Worm (Caenorhabditis elegans): Measurements from ENCODE around the gene Y46G5A.34.
A peak's percentile ranks its signal among the peaks of the same experiment; 100 is the strongest.

Gene Y46G5A.34

ce11 chrII:12764476-12764875 lies 12.0 kb upstream of the Y46G5A.34 start:
- TF ChIP-seq mab-5 (tag; optimal IDR thresholded peaks at IDR 0.05) (no peak), nhr-76 (tag; optimal IDR thresholded peaks at IDR 0.05) (no peak), elt-3 (tag; optimal IDR thresholded peaks at IDR 0.05) (no peak), mep-1 (tag; optimal IDR thresholded peaks at IDR 0.05) (no peak), mls-2 (tag; optimal IDR thresholded peaks at IDR 0.05) (no peak), cnd-1 (tag; optimal IDR thresholded peaks at IDR 0.05) (no peak), nhr-237 (tag; optimal IDR thresholded peaks at IDR 0.05) (no peak), drap-1 (GFP tag; optimal IDR thresholded peaks at IDR 0.05) (no peak), lin-32 (GFP tag; optimal IDR thresholded peaks at IDR 0.05) (no peak), lin-13 (tag; optimal IDR thresholded peaks at IDR 0.05) (no peak), pha-4 (tag; optimal IDR thresholded peaks at IDR 0.05) (no peak), ham-2 (GFP tag; optimal IDR thresholded peaks at IDR 0.05) (no peak), ceh-39 (tag; optimal IDR thresholded peaks at IDR 0.05) (no peak)

ce11 chrII:12766443-12767188 lies 9.9 kb upstream of the Y46G5A.34 start:
- no peak for TF ChIP-seq lin-13 (tag; optimal IDR thresholded peaks at IDR 0.05)

DNA sequence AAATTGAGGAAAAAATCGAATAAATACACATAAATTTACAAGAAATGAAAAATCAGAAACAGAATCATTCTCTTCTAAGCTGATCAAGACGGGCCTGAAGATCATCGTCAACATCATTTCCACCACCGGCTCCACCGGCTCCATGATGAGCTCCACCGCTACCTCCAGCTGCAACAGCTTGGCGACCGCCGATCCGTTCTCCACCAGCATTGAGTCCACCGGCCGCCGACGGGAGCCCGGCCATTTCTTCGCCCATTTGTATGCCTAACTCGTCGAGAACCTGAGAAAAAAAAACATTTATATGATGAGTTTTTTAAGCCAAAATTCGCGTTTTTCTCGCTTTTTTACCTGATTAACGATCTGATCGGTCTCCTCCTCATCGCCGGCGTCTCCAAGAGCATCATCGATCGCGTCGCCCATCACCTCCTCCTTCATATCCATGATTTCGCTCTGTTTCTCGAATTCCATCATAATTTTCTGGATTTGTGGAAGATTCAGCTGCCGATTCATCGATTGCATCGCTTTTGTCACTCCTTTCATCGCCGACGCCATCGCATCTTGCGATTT lies 9.1 kb upstream of the Y46G5A.34 start:
- TF ChIP-seq drap-1 (GFP tag; optimal IDR thresholded peaks at IDR 0.05): no peak
- TF ChIP-seq mep-1 (tag; optimal IDR thresholded peaks at IDR 0.05): no peak
- no peak for TF ChIP-seq tbx-8 (GFP tag; optimal IDR thresholded peaks at IDR 0.05)
- TF ChIP-seq unc-62 (GFP tag; optimal IDR thresholded peaks at IDR 0.05): no peak
- no peak for TF ChIP-seq hlh-1 (tag; optimal IDR thresholded peaks at IDR 0.05)

DNA sequence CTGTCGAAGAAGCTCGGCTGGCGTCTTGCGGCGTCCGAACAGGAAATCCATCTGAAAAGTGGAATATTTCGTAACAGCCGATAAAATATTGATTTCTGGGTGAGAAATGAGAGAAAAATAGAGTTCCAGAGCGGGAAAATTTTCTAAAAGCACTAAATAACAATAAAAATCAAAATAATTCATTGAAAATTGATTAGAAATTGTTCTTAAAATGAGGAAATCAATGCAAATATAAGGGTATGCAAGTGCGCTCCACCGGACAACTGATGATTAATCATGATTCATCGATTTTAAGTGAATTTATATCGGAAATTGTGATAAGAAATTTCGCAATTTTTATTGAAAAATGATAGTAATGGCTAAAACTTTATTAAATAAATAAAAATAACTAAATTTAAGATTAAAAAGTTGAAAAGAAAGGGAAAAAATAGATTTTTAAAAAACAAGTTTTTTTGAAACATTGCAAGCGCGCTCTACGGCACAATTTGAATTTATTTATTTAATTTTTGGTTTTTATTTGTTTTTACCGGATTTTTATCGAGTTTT lies 8.2 kb upstream of the Y46G5A.34 start, which contains the start of the genes vps-2 and tiar-2:
vps-2 (minus strand) TSS at position 51 of the 546 bp plus-strand sequence.
tiar-2 (plus strand) TSS at position 520 of the 546 bp plus-strand sequence.
- no peak for TF ChIP-seq lin-32 (GFP tag; optimal IDR thresholded peaks at IDR 0.05)
- TF ChIP-seq lsy-2 (tag; optimal IDR thresholded peaks at IDR 0.05): peak; percentile 48
- peak; percentile 55 for TF ChIP-seq nhr-237 (tag; optimal IDR thresholded peaks at IDR 0.05)
- TF ChIP-seq ces-1 (GFP tag; optimal IDR thresholded peaks at IDR 0.05): peak; percentile 89
- no peak for TF ChIP-seq bed-3 (GFP tag; optimal IDR thresholded peaks at IDR 0.05)

ce11 chrII:12769947-12770346 lies 6.5 kb upstream of the Y46G5A.34 start:
- TF ChIP-seq nhr-12 (tag; optimal IDR thresholded peaks at IDR 0.05) (no peak), tbx-8 (GFP tag; optimal IDR thresholded peaks at IDR 0.05) (no peak), flh-1 (GFP tag; optimal IDR thresholded peaks at IDR 0.05) (no peak), nhr-237 (tag; optimal IDR thresholded peaks at IDR 0.05) (no peak), ceh-43 (GFP tag; optimal IDR thresholded peaks at IDR 0.05) (no peak), zip-8 (tag; optimal IDR thresholded peaks at IDR 0.05) (no peak), ceh-39 (tag; optimal IDR thresholded peaks at IDR 0.05) (no peak), nhr-76 (tag; optimal IDR thresholded peaks at IDR 0.05) (no peak), mep-1 (tag; optimal IDR thresholded peaks at IDR 0.05) (no peak), nhr-2 (tag; optimal IDR thresholded peaks at IDR 0.05) (no peak), ztf-11 (tag; optimal IDR thresholded peaks at IDR 0.05) (no peak), lsy-2 (tag; optimal IDR thresholded peaks at IDR 0.05) (no peak), lin-13 (tag; optimal IDR thresholded peaks at IDR 0.05) (no peak)

DNA sequence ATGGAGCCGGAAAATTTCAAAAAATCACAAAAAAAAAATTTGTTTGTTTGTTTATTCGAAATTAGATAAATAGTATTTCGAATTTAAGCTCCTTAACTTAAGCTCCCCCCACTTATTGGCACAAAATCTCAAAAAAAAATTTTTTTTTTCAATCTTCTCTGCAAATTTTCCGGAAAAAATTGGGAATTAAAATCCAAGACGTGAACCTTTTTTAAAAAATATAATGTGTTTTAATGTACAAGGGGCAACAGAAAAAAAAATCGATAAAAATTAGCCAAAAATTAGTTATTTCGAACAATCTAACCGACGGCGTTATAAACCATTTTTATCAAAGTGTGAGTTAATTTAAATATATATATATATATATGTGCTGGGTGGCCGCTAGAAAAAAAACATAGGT lies 2.1 kb upstream of the Y46G5A.34 start, which contains the start of gene Y46G5A.14:
Y46G5A.14 (plus strand) TSS at position 301 of the 400 bp plus-strand sequence.
- TF ChIP-seq nhr-2 (tag; optimal IDR thresholded peaks at IDR 0.05): no peak
- no peak for TF ChIP-seq cnd-1 (tag; optimal IDR thresholded peaks at IDR 0.05)
- TF ChIP-seq snpc-4 (tag; optimal IDR thresholded peaks at IDR 0.05): no peak
- TF ChIP-seq mep-1 (tag; optimal IDR thresholded peaks at IDR 0.05): no peak
- TF ChIP-seq ceh-39 (tag; optimal IDR thresholded peaks at IDR 0.05): no peak
- no peak for TF ChIP-seq flh-1 (GFP tag; optimal IDR thresholded peaks at IDR 0.05)
- no peak for TF ChIP-seq lin-13 (tag; optimal IDR thresholded peaks at IDR 0.05)
- TF ChIP-seq unc-39 (tag; optimal IDR thresholded peaks at IDR 0.05): no peak
- TF ChIP-seq lin-32 (GFP tag; optimal IDR thresholded peaks at IDR 0.05): no peak
- TF ChIP-seq unc-62 (GFP tag; optimal IDR thresholded peaks at IDR 0.05): no peak
- TF ChIP-seq pha-4 (tag; optimal IDR thresholded peaks at IDR 0.05): no peak
- TF ChIP-seq mab-5 (tag; optimal IDR thresholded peaks at IDR 0.05): no peak
- TF ChIP-seq tbx-8 (GFP tag; optimal IDR thresholded peaks at IDR 0.05): no peak
- no peak for TF ChIP-seq drap-1 (GFP tag; optimal IDR thresholded peaks at IDR 0.05)
- TF ChIP-seq ztf-11 (tag; optimal IDR thresholded peaks at IDR 0.05): no peak
- TF ChIP-seq sem-2 (GFP tag; optimal IDR thresholded peaks at IDR 0.05): no peak
- no peak for TF ChIP-seq nhr-12 (tag; optimal IDR thresholded peaks at IDR 0.05)
- no peak for TF ChIP-seq ces-1 (GFP tag; optimal IDR thresholded peaks at IDR 0.05)
